Worm (Caenorhabditis elegans) whole organism, midembryonic: ENCODE results near the gene gfm-1.

ENCODE experiments used
- T22C8.4 ChIP-seq: fragments of 200-800 bp; sonication (Bioruptor generic); IDR thresholded peaks from 2 replicates; pipeline ENCODE4 v1.3.6; 2022; ENCODE audit warnings: missing genetic modification characterization, missing compliant biosample characterization
- flt-1 ChIP-seq: fragments of 200-800 bp; sonication (Bioruptor generic); IDR thresholded peaks from 2 replicates; pipeline ENCODE4 v1.3.6; 2022; ENCODE audit warnings: missing genetic modification characterization, missing compliant biosample characterization
- klf-2 ChIP-seq: fragments of 200-800 bp; sonication (Bioruptor generic); conservative IDR thresholded peaks from 2 replicates; pipeline ENCODE4 v1.3.6; 2022; ENCODE audit warnings: missing genetic modification reagents, missing genetic modification characterization, missing compliant biosample characterization
- ztf-23 ChIP-seq: fragments of 200-800 bp; sonication (Bioruptor generic); IDR thresholded peaks from 2 replicates; pipeline ENCODE4 v1.3.6; 2022; ENCODE audit warnings: missing genetic modification reagents, missing genetic modification characterization, missing compliant biosample characterization
- ztf-29 ChIP-seq: fragments of 200-800 bp; sonication (Bioruptor generic); IDR thresholded peaks from 2 replicates; pipeline ENCODE4 v1.3.6; 2022; ENCODE audit warnings: missing genetic modification reagents, missing genetic modification characterization, missing compliant biosample characterization

DNA sequence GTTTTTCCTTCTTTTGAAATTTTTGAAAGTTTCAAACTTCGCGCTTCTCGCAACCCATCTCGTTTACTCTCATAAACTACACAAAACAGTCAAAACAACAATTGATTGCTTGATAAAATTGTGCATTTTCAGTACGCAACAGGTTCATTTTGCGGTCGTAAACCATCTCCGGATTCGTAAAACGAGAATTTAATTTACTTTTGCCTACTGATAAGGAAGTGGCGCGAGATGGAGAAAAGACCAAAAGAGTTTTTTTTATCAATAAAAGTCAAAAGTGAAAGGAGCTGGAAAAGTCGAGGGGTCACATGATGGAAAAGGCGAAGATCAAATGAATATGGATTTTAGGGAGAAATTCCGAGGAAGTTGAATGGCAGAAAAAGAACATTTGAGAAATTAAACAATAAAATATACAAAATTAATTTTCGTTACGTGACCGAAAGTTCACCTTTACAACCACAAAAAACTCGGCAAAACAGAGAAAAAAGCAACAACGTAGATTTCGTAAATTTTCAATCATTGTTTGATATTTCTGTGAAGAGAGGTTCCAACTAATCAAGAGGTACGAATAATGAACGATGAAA lies 38.3 kb upstream of the gfm-1 start, which contains the start of gene F42G4.6:
- TF ChIP-seq flt-1 (GFP tag; lab: Robert Waterston, UW), result no peak
- TF ChIP-seq T22C8.4 (GFP tag; lab: Robert Waterston, UW), result no peak
- TF ChIP-seq klf-2 (GFP tag; lab: Robert Waterston, UW), result no peak
- TF ChIP-seq ztf-29 (GFP tag; lab: Robert Waterston, UW), result no peak
- no peak for TF ChIP-seq ztf-23 (GFP tag; lab: Robert Waterston, UW)
